Worm (Caenorhabditis elegans) whole organism, L4 larva: Measurements from ENCODE around the gene sra-29.

Experiments
- F10B5.3 ChIP-seq: sonication (generic microtip); optimal IDR thresholded peaks from 2 replicates; lab custom pipeline; 2016; ENCODE audit warnings: mild to moderate bottlenecking, missing genetic modification characterization, missing compliant biosample characterization
- F26F4.8 ChIP-seq: fragments of 200-800 bp; sonication (Bioruptor generic); conservative IDR thresholded peaks from 2 replicates; pipeline ENCODE4 v1.3.6; 2022; ENCODE audit warnings: missing genetic modification characterization, missing compliant biosample characterization
- T20F7.1 ChIP-seq: fragments of 200-800 bp; sonication (Bioruptor generic); optimal IDR thresholded peaks from 2 replicates; lab custom pipeline; 2018; ENCODE audit warnings: mild to moderate bottlenecking, missing genetic modification characterization, missing compliant biosample characterization
- T26A8.4 ChIP-seq: fragments of 200-800 bp; sonication (Bioruptor generic); IDR thresholded peaks from 2 replicates; pipeline ENCODE4 v1.3.6; 2022; ENCODE audit warnings: missing genetic modification characterization, missing compliant biosample characterization
- Y75B8A.6 ChIP-seq: fragments of 200-800 bp; sonication (Bioruptor generic); IDR thresholded peaks from 2 replicates; pipeline ENCODE4 v1.3.6; 2022; ENCODE audit warnings: missing genetic modification reagents, missing genetic modification characterization, missing compliant biosample characterization
- ZK337.2 ChIP-seq: fragments of 200-800 bp; sonication (Bioruptor generic); IDR thresholded peaks from 2 replicates; pipeline ENCODE4 v1.3.6; 2022; ENCODE audit warnings: missing genetic modification reagents, missing genetic modification characterization, missing compliant biosample characterization
- arid-1 ChIP-seq: fragments of 200-800 bp; sonication (Bioruptor generic); conservative IDR thresholded peaks from 2 replicates; pipeline ENCODE4 v1.3.6; 2022; ENCODE audit warnings: missing genetic modification reagents, missing genetic modification characterization, missing compliant biosample characterization
- attf-4 ChIP-seq: sonication (generic microtip); optimal IDR thresholded peaks from 3 replicates; lab custom pipeline; 2017; ENCODE audit warnings: missing biosample characterization, missing genetic modification characterization
- ceh-20 ChIP-seq: fragments of 200-800 bp; sonication (Bioruptor generic); IDR thresholded peaks from 2 replicates; pipeline ENCODE4 v1.3.6; 2022; ENCODE audit warnings: missing genetic modification reagents, missing genetic modification characterization, missing compliant biosample characterization
- ceh-28 ChIP-seq: fragments of 150-350 bp; optimal IDR thresholded peaks from 2 replicates; lab custom pipeline; 2014; ENCODE audit warnings: missing biosample characterization, missing genetic modification reagents, missing genetic modification characterization
- ceh-32 ChIP-seq: sonication (generic microtip); optimal IDR thresholded peaks from 2 replicates; lab custom pipeline; 2016; ENCODE audit warnings: mild to moderate bottlenecking, missing genetic modification characterization, missing compliant biosample characterization; ENCODE audit not compliant: poor library complexity
- ceh-44 ChIP-seq: fragments of 200-800 bp; sonication (Bioruptor generic); IDR thresholded peaks from 2 replicates; pipeline ENCODE4 v1.3.6; 2022; ENCODE audit warnings: missing genetic modification reagents, missing genetic modification characterization, missing compliant biosample characterization
- daf-12 ChIP-seq: fragments of 150-350 bp; optimal IDR thresholded peaks from 2 replicates; lab custom pipeline; 2014; ENCODE audit warnings: missing biosample characterization, missing genetic modification reagents, missing genetic modification characterization
- daf-19 ChIP-seq: fragments of 200-800 bp; sonication (Bioruptor generic); conservative IDR thresholded peaks from 2 replicates; pipeline ENCODE4 v1.3.6; 2022; ENCODE audit warnings: missing genetic modification characterization, missing compliant biosample characterization
- dmd-8 ChIP-seq: fragments of 200-800 bp; sonication (Bioruptor generic); IDR thresholded peaks from 2 replicates; pipeline ENCODE4 v1.3.6; 2022; ENCODE audit warnings: missing genetic modification characterization, missing compliant biosample characterization
- duxl-1 ChIP-seq: sonication (generic microtip); optimal IDR thresholded peaks from 2 replicates; lab custom pipeline; 2016; ENCODE audit warnings: mild to moderate bottlenecking, missing genetic modification characterization, moderate library complexity, missing compliant biosample characterization; ENCODE audit not compliant: poor library complexity
- dve-1 ChIP-seq: sonication (generic microtip); optimal IDR thresholded peaks from 2 replicates; lab custom pipeline; 2017; ENCODE audit warnings: antibody characterized with exemption, mild to moderate bottlenecking, missing genetic modification characterization, missing compliant biosample characterization; ENCODE audit not compliant: insufficient read depth
- gei-8 ChIP-seq: fragments of 200-800 bp; sonication (Bioruptor generic); optimal IDR thresholded peaks from 2 replicates; lab custom pipeline; 2018; ENCODE audit warnings: mild to moderate bottlenecking, missing genetic modification characterization, missing compliant biosample characterization
- hlh-11 ChIP-seq: fragments of 200-800 bp; sonication (Bioruptor generic); optimal IDR thresholded peaks from 2 replicates; lab custom pipeline; 2018; ENCODE audit warnings: mild to moderate bottlenecking, missing genetic modification characterization, missing compliant biosample characterization
- hlh-30 ChIP-seq: sonication (generic microtip); optimal IDR thresholded peaks from 2 replicates; lab custom pipeline; 2017; ENCODE audit warnings: antibody characterized with exemption, mild to moderate bottlenecking, missing genetic modification characterization, missing compliant biosample characterization; ENCODE audit not compliant: insufficient read depth
- jun-1 ChIP-seq: fragments of 150-350 bp; optimal IDR thresholded peaks from 2 replicates; lab custom pipeline; 2014; ENCODE audit warnings: missing biosample characterization, missing genetic modification reagents, missing genetic modification characterization
- lim-7 ChIP-seq: fragments of 200-800 bp; sonication (Bioruptor generic); IDR thresholded peaks from 2 replicates; pipeline ENCODE4 v1.3.6; 2022; ENCODE audit warnings: missing genetic modification characterization, missing compliant biosample characterization
- lir-3 ChIP-seq: sonication (generic microtip); optimal IDR thresholded peaks from 2 replicates; lab custom pipeline; 2016; ENCODE audit warnings: mild to moderate bottlenecking, missing genetic modification characterization, missing compliant biosample characterization
- madf-5 ChIP-seq, 2 experiments: fragments of 200-800 bp; sonication (Bioruptor generic); IDR thresholded peaks; 2 replicates each; pipeline ENCODE4 v1.3.6; 2022; ENCODE audit warnings: missing compliant biosample characterization in 2 of 2, missing genetic modification characterization in 2 of 2
- mdt-29 ChIP-seq: fragments of 200-800 bp; sonication (Bioruptor generic); IDR thresholded peaks from 2 replicates; pipeline ENCODE4 v1.3.6; 2022; ENCODE audit warnings: missing genetic modification reagents, missing genetic modification characterization, missing compliant biosample characterization
- mep-1 ChIP-seq: fragments of 150-350 bp; sonication (generic microtip); optimal IDR thresholded peaks from 3 replicates; lab custom pipeline; 2014; ENCODE audit warnings: missing biosample characterization, missing genetic modification characterization
- mes-2 ChIP-seq: sonication (generic microtip); optimal IDR thresholded peaks from 2 replicates; lab custom pipeline; 2016; ENCODE audit warnings: missing genotype, mild to moderate bottlenecking, missing genetic modification characterization, missing compliant biosample characterization; ENCODE audit not compliant: poor library complexity, severe bottlenecking
- mxl-3 ChIP-seq: fragments of 200-800 bp; sonication (Bioruptor generic); optimal IDR thresholded peaks from 2 replicates; lab custom pipeline; 2018; ENCODE audit warnings: mild to moderate bottlenecking, missing genetic modification characterization, missing compliant biosample characterization
- nhr-10 ChIP-seq: fragments of 150-350 bp; optimal IDR thresholded peaks from 2 replicates; lab custom pipeline; 2014; ENCODE audit warnings: missing biosample characterization, missing genetic modification characterization
- nhr-11 ChIP-seq: fragments of 150-350 bp; optimal IDR thresholded peaks from 2 replicates; lab custom pipeline; 2014; ENCODE audit warnings: missing biosample characterization, missing genetic modification characterization
- nhr-111 ChIP-seq: fragments of 200-800 bp; sonication (Bioruptor generic); optimal IDR thresholded peaks from 2 replicates; lab custom pipeline; 2018; ENCODE audit warnings: mild to moderate bottlenecking, missing genetic modification characterization, missing compliant biosample characterization
- nhr-237 ChIP-seq: sonication (generic microtip); optimal IDR thresholded peaks from 2 replicates; lab custom pipeline; 2017; ENCODE audit warnings: missing biosample characterization, missing genetic modification characterization
- nhr-28 ChIP-seq: fragments of 150-350 bp; optimal IDR thresholded peaks from 2 replicates; lab custom pipeline; 2014; ENCODE audit warnings: missing biosample characterization, missing genetic modification characterization
- nhr-42 ChIP-seq: fragments of 200-800 bp; sonication (Bioruptor generic); IDR thresholded peaks from 2 replicates; pipeline ENCODE4 v1.3.6; 2022; ENCODE audit warnings: missing genetic modification characterization, missing compliant biosample characterization
- nhr-76 ChIP-seq: fragments of 150-350 bp; optimal IDR thresholded peaks from 2 replicates; lab custom pipeline; 2014; ENCODE audit warnings: missing biosample characterization, missing genetic modification characterization
- pha-4 ChIP-seq, 2 experiments: fragments of 150-350 bp in 1 of 2; fragments of 200-800 bp in 1 of 2; sonication (Bioruptor generic) in 1 of 2; IDR thresholded peaks in 1 of 2; optimal IDR thresholded peaks in 1 of 2; 2 replicates each; pipeline versions ENCODE4 v1.3.6 to Lab custom; 2014 to 2022; ENCODE audit warnings: missing genetic modification characterization in 2 of 2, missing genetic modification reagents in 2 of 2, missing biosample characterization in 1 of 2, missing compliant biosample characterization in 1 of 2
- sdz-12 ChIP-seq: fragments of 200-800 bp; sonication (Bioruptor generic); optimal IDR thresholded peaks from 2 replicates; lab custom pipeline; 2018; ENCODE audit warnings: mild to moderate bottlenecking, missing genetic modification characterization, missing compliant biosample characterization
- set-16 ChIP-seq: fragments of 200-800 bp; sonication (Bioruptor generic); IDR thresholded peaks from 2 replicates; pipeline ENCODE4 v1.3.6; 2022; ENCODE audit warnings: missing genetic modification reagents, missing genetic modification characterization, missing compliant biosample characterization
- snpc-1.2 ChIP-seq: fragments of 200-800 bp; sonication (Bioruptor generic); IDR thresholded peaks from 2 replicates; pipeline ENCODE4 v1.3.6; 2022; ENCODE audit warnings: missing genetic modification reagents, missing genetic modification characterization, missing compliant biosample characterization
- spr-1 ChIP-seq: sonication (generic microtip); optimal IDR thresholded peaks from 2 replicates; lab custom pipeline; 2016; ENCODE audit warnings: mild to moderate bottlenecking, missing genetic modification characterization, missing compliant biosample characterization
- spr-3 ChIP-seq: fragments of 200-800 bp; sonication (Bioruptor generic); optimal IDR thresholded peaks from 2 replicates; lab custom pipeline; 2018; ENCODE audit warnings: mild to moderate bottlenecking, missing genetic modification characterization, missing compliant biosample characterization
- tra-1 ChIP-seq: fragments of 200-800 bp; sonication (Bioruptor generic); IDR thresholded peaks from 2 replicates; pipeline ENCODE4 v1.3.6; 2022; ENCODE audit warnings: missing genetic modification reagents, missing genetic modification characterization, missing compliant biosample characterization
- zfp-2 ChIP-seq: sonication (generic microtip); optimal IDR thresholded peaks from 2 replicates; lab custom pipeline; 2016; ENCODE audit warnings: mild to moderate bottlenecking, missing genetic modification characterization, missing compliant biosample characterization
- ztf-7 ChIP-seq: fragments of 150-350 bp; optimal IDR thresholded peaks from 2 replicates; lab custom pipeline; 2014; ENCODE audit warnings: missing biosample characterization, missing genetic modification characterization

sra-29 gene

DNA sequence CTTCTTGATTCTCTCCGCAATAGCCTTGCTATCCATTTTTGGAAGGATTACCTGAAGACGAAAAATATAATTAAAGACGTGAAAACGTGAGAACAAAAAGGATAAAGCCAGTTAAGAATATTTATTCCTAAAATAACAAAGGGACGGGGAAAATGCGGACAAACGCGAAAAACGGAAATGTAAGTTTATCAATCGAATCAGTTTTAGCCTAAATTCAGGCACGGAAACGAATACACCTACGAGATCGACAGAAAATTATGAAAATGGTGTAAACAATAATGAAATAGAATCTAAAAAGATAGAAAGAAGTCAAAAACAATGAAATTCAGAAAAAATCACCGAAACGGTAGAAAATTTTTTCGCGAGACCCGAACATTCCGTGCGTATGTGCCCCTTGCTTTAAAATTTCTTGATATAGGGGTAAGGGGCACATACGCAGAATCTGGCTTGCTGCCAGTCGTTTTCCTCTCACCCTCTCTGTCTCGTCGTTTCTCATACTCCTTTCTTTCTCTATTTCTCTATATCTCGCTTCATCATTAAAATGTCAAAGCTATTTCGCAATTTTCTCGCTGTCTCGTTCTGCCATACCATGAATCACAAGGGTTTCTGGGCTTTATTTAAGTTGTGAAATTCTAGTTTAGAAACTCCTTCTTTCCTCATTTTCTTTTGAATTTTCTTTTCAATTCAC lies 13.2 kb upstream of the sra-29 start, which contains the start of gene icd-1 (continued):
- peak; percentile 74 for TF ChIP-seq zfp-2
- no peak for TF ChIP-seq madf-5 (GFP tag; IDR thresholded peaks at IDR 0.05; lab: Robert Waterston, UW)
- TF ChIP-seq nhr-11 = peak; percentile 95
- peak; percentile 71 for TF ChIP-seq spr-3 (GFP tag; lab: Kevin White, UChicago)
- peak; percentile 7 for TF ChIP-seq lir-3 (tag; lab: Kevin White, UChicago)
- peak; percentile 95 for TF ChIP-seq hlh-30 (tag; lab: Kevin White, UChicago)
- TF ChIP-seq nhr-111 (GFP tag; lab: Kevin White, UChicago) = no peak
- peak; percentile 98 for TF ChIP-seq dve-1 (tag; lab: Kevin White, UChicago)
- TF ChIP-seq mes-2 (tag; lab: Kevin White, UChicago) = peak; percentile 92
- TF ChIP-seq nhr-42 (GFP tag; lab: Robert Waterston, UW) = peak; percentile 80; the same call in 1 of the 2 replicates
- TF ChIP-seq sdz-12 (GFP tag; lab: Kevin White, UChicago) = no peak
- TF ChIP-seq jun-1 = peak; percentile 79
- peak; percentile 94 for TF ChIP-seq pha-4 (GFP tag; IDR thresholded peaks at IDR 0.05; lab: Robert Waterston, UW)
- peak; percentile 79 for TF ChIP-seq pha-4 (tag; optimal IDR thresholded peaks at IDR 0.05; lab: Kevin White, UChicago)
- TF ChIP-seq arid-1 (GFP tag; lab: Robert Waterston, UW) = peak; percentile 86
- peak; percentile 78 for TF ChIP-seq ztf-7 (tag; lab: Kevin White, UChicago)
- TF ChIP-seq nhr-28 (tag; lab: Kevin White, UChicago) = peak; percentile 90
- TF ChIP-seq nhr-237 (tag; lab: Kevin White, UChicago) = peak; percentile 18
- TF ChIP-seq ceh-44 (GFP tag; lab: Robert Waterston, UW) = 0 out of 2 replicates have a peak, but pooled peaks have one; percentile 30
- peak; percentile 81 for TF ChIP-seq tra-1 (GFP tag; lab: Robert Waterston, UW)
- TF ChIP-seq F26F4.8 (GFP tag; lab: Robert Waterston, UW) = no peak
- TF ChIP-seq Y75B8A.6 (GFP tag; lab: Robert Waterston, UW) = 0 out of 2 replicates have a peak, but pooled peaks have one; percentile 11
- no peak for TF ChIP-seq attf-4 (tag; lab: Kevin White, UChicago)
- no peak for TF ChIP-seq ZK337.2 (GFP tag; lab: Robert Waterston, UW)
- peak; percentile 94 for TF ChIP-seq T26A8.4 (GFP tag; lab: Robert Waterston, UW)
- TF ChIP-seq F10B5.3 (tag; lab: Kevin White, UChicago) = peak; percentile 69
- TF ChIP-seq mdt-29 (GFP tag; lab: Robert Waterston, UW) = peak; percentile 88
- TF ChIP-seq hlh-11 (tag; lab: Kevin White, UChicago) = peak; percentile 97
- peak; percentile 88 for TF ChIP-seq daf-19 (GFP tag; lab: Robert Waterston, UW)
- peak; percentile 89 for TF ChIP-seq ceh-20
- peak; percentile 38; the same call in 1 of the 2 replicates for TF ChIP-seq set-16 (GFP tag; lab: Robert Waterston, UW)
- TF ChIP-seq mep-1 (tag; lab: Kevin White, UChicago) = peak; percentile 97

DNA sequence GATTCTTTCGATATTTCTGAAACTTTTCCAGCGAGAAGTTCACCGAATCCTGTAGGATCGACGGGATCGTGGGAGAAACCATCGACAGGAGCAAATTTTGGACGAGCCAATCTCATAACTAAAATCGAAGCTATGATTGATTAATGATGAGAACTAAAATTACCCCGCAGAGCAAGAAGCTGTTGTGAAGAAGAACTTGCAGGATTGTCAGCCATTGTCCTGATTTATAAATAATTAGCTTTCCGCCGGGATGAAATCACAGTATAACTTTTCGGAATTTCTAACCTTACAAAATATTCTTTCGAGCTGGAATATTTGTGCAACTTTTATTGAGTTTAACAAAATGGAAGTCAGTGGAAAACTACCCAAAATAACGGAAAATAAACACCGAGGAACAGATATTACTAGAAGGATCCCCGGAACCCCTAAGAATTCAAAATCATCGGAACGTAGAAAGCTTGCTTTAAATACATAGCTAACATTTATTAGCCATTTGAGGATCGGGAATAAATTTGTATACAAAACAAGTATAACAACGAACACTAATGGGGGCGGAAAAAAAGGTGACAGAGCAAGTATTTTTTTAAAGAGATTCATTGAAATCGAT lies 11.8 kb upstream of the sra-29 start, which contains the start of gene C56C10.7:
Gene C56C10.7, minus strand, starts transcription at position 312 of the 607 bp plus-strand sequence.
- no peak for TF ChIP-seq hlh-11 (tag; lab: Kevin White, UChicago)
- TF ChIP-seq gei-8 (GFP tag; lab: Kevin White, UChicago) = no peak
- 0 out of 2 replicates have a peak, but pooled peaks have one; percentile 16 for TF ChIP-seq tra-1 (GFP tag; lab: Robert Waterston, UW)
- no peak for TF ChIP-seq ceh-32
- TF ChIP-seq ceh-44 (GFP tag; lab: Robert Waterston, UW) = no peak
- TF ChIP-seq F10B5.3 (tag; lab: Kevin White, UChicago) = peak; percentile 31
- 0 out of 2 replicates have a peak, but pooled peaks have one; percentile 48 for TF ChIP-seq Y75B8A.6 (GFP tag; lab: Robert Waterston, UW)
- TF ChIP-seq attf-4 (tag; lab: Kevin White, UChicago) = no peak
- TF ChIP-seq nhr-76 = no peak
- TF ChIP-seq madf-5 (GFP tag; IDR thresholded peaks at IDR 0.05; lab: Robert Waterston, UW) = 0 out of 4 replicates have a peak, but pooled peaks of 1 of the 2 experiments have one; percentile 39
- TF ChIP-seq mxl-3 (GFP tag; lab: Kevin White, UChicago) = no peak
- TF ChIP-seq daf-12 (tag; lab: Kevin White, UChicago) = no peak
- TF ChIP-seq T20F7.1 (GFP tag; lab: Kevin White, UChicago) = peak; percentile 73
- TF ChIP-seq snpc-1.2 (GFP tag; lab: Robert Waterston, UW) = peak; percentile 54
- TF ChIP-seq nhr-111 (GFP tag; lab: Kevin White, UChicago) = peak; percentile 46
- TF ChIP-seq nhr-10 (tag; lab: Kevin White, UChicago) = no peak
- no peak for TF ChIP-seq duxl-1 (tag; lab: Kevin White, UChicago)
- TF ChIP-seq nhr-11 = no peak
- TF ChIP-seq spr-1 = peak; percentile 10
- TF ChIP-seq ceh-28 = no peak
- TF ChIP-seq pha-4 (GFP tag; IDR thresholded peaks at IDR 0.05; lab: Robert Waterston, UW) = no peak; the same call in 1 of the 2 replicates
- TF ChIP-seq pha-4 (tag; optimal IDR thresholded peaks at IDR 0.05; lab: Kevin White, UChicago) = no peak
- TF ChIP-seq lim-7 = no peak
- peak; percentile 30 for TF ChIP-seq mep-1 (tag; lab: Kevin White, UChicago)
- TF ChIP-seq dmd-8 = no peak
